Fruit fly (Drosophila melanogaster) whole organism, embryonic: ENCODE results near the gene Prp3.

Experiments
- B-H1 ChIP-seq: fragments of 200-800 bp; sonication (Bioruptor generic); IDR thresholded peaks from 3 replicates; pipeline ENCODE4 v1.3.6; 2022; ENCODE audit warnings: missing biosample characterization, missing genetic modification characterization
- CG10366 ChIP-seq: fragments of 200-800 bp; sonication (Bioruptor generic); IDR thresholded peaks from 2 replicates; pipeline ENCODE4 v1.3.6; 2022; ENCODE audit warnings: missing biosample characterization, missing genetic modification characterization
- CG2875 ChIP-seq: fragments of 200-800 bp; sonication (Bioruptor generic); optimal IDR thresholded peaks from 2 replicates; lab custom pipeline; 2017; ENCODE audit warnings: missing biosample characterization, mild to moderate bottlenecking, missing genetic modification characterization, missing genetic modification reagents
- Mrtf ChIP-seq: fragments of 200-800 bp; sonication (Bioruptor generic); IDR thresholded peaks from 3 replicates; pipeline ENCODE4 v1.3.6; 2022; ENCODE audit warnings: missing biosample characterization, missing genetic modification characterization
- Ravus ChIP-seq: fragments of 200-800 bp; sonication (Bioruptor generic); IDR thresholded peaks from 2 replicates; pipeline ENCODE4 v1.3.6; 2022; ENCODE audit warnings: missing biosample characterization, missing genetic modification characterization
- dmrt99B ChIP-seq: fragments of 200-800 bp; sonication (Bioruptor generic); optimal IDR thresholded peaks from 2 replicates; lab custom pipeline; 2018; ENCODE audit warnings: missing biosample characterization, mild to moderate bottlenecking, missing genetic modification characterization, moderate library complexity
- fd64A ChIP-seq: fragments of 200-800 bp; sonication (Bioruptor generic); optimal IDR thresholded peaks from 3 replicates; lab custom pipeline; 2018; ENCODE audit warnings: missing biosample characterization, mild to moderate bottlenecking, missing genetic modification characterization
- p53 ChIP-seq: fragments of 200-800 bp; sonication (Bioruptor generic); optimal IDR thresholded peaks from 2 replicates; lab custom pipeline; 2016; ENCODE audit warnings: missing biosample characterization, missing genetic modification characterization
- tap ChIP-seq: fragments of 200-800 bp; optimal IDR thresholded peaks from 3 replicates; lab custom pipeline; 2019; ENCODE audit warnings: missing biosample characterization, mild to moderate bottlenecking, missing genetic modification characterization, moderate library complexity

DNA sequence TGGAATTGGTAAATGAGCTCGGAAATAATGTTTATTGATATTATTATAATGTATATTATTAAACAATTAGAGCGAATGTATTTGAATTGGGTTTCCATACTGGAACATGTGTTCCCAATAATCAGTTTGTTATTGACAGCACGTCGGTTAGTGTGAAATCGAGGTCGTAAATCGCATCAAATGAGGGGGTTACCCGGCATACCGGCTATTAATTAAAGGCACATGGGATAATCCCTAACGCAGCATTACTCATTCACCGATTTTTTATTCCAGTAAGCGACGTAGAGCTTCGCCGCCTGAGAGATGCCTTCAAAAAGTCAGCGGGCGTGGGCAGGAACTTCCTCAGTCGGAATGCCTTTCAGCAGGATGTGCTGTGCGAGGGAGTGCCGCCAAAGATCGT is 36.6 kb upstream of the Prp3 start:
- TF ChIP-seq CG2875 (GFP tag; lab: Kevin White, UChicago) (no peak), Ravus (no peak), p53 (GFP tag; lab: Kevin White, UChicago) (no peak), Mrtf (GFP tag; lab: Robert Waterston, UW) (no peak), B-H1 (GFP tag; lab: Robert Waterston, UW) (no peak), CG10366 (GFP tag; lab: Robert Waterston, UW) (no peak), fd64A (GFP tag; lab: Kevin White, UChicago) (no peak), dmrt99B (tag; lab: Kevin White, UChicago) (no peak), tap (no peak)
